Fruit fly (Drosophila melanogaster) whole organism: ENCODE results near the gene tgy.

Experiments
- CG8478 ChIP-seq: fragments of >200 bp; optimal IDR thresholded peaks from 2 replicates; lab custom pipeline; 2018; ENCODE audit warnings: inconsistent platforms
- Dll ChIP-seq: fragments of >200 bp; optimal IDR thresholded peaks from 2 replicates; lab custom pipeline; 2017
- EcR ChIP-seq, 2 experiments: fragments of >200 bp; optimal IDR thresholded peaks; 2 replicates each; lab custom pipeline; 2017; ENCODE audit warnings: missing biosample characterization in 2 of 2, missing genetic modification characterization in 2 of 2, missing genetic modification reagents in 2 of 2
- pan ChIP-seq: fragments of >200 bp; optimal IDR thresholded peaks from 2 replicates; lab custom pipeline; 2017
- psq ChIP-seq: fragments of >200 bp; optimal IDR thresholded peaks from 2 replicates; lab custom pipeline; 2017

DNA sequence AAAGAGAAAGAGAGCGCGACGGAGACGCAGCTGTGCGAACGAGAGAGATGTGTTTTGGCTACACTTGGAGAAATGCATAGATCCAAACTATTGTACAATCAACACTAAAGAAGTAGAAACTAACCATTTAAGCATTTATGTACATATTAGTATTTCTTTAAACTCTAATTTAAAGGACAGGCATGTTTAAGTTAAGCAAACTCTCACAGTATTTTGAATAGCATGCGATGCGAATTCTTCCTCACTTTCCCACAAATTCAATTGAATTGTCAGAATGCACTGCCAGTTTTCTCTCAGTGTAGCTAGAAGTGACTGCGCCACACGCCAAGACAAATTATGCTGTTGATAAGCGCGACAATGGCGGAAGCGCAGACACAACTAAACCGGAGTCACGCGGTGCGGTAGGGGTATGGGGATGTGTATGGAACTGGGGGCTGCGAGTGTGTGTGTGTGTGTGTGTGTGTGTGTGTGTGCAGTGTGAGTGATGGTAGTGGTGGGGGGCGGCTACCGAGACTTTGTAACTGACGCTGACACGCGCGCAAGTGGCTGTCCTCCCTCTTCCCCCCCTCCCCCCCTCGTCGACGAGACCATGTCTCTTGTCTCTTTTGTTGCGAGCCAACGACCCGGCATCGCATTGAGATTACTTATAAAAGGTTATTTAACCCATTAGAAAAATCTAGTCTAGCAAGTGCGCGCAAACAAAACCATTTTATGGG is 20.1 kb downstream of the tgy start:
- TF ChIP-seq Dll (lab: Kevin White, UChicago) = no peak
- no peak for TF ChIP-seq EcR (GFP tag; optimal IDR thresholded peaks at IDR 0.05; lab: Kevin White, UChicago)
- no peak for TF ChIP-seq pan (lab: Kevin White, UChicago)
- no peak for TF ChIP-seq psq
- TF ChIP-seq CG8478 (lab: Kevin White, UChicago) = no peak
